Worm (Caenorhabditis elegans) whole organism, young adult: ENCODE measurements around the gene cpt-4.

Source experiments
- ztf-18 ChIP-seq: sonication (generic microtip); optimal IDR thresholded peaks from 2 replicates; lab custom pipeline; 2016; ENCODE audit warnings: missing genotype, mild to moderate bottlenecking, missing genetic modification characterization, missing compliant biosample characterization

The cpt-4 gene

DNA sequence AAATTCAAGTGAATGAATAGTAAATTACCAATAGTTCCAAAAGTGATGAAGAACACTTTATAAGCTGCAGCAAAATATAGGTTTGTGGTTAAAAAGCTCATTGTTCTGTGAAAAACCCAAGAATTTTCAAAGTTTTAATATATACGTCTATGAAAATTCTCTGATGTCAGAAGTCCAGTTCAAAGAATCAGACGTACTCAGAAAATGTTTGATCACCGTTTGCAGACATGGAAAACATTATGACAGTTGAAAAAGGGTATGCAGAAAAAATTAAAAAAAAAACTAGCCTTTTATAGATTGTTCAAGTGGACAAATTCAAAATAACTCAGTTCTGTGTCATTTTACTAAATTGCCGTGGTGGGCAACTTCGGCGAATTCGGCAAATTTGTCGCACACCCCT is 52.8 kb downstream of the cpt-4 start, which contains the start of gene srsx-10:
Gene srsx-10, minus strand, starts transcription at position 101 of the 400 bp plus-strand sequence.
- TF ChIP-seq ztf-18 (tag; lab: Kevin White, UChicago), result no peak
